Fruit fly (Drosophila melanogaster): Measurements from ENCODE around the gene CG8086.

DNA sequence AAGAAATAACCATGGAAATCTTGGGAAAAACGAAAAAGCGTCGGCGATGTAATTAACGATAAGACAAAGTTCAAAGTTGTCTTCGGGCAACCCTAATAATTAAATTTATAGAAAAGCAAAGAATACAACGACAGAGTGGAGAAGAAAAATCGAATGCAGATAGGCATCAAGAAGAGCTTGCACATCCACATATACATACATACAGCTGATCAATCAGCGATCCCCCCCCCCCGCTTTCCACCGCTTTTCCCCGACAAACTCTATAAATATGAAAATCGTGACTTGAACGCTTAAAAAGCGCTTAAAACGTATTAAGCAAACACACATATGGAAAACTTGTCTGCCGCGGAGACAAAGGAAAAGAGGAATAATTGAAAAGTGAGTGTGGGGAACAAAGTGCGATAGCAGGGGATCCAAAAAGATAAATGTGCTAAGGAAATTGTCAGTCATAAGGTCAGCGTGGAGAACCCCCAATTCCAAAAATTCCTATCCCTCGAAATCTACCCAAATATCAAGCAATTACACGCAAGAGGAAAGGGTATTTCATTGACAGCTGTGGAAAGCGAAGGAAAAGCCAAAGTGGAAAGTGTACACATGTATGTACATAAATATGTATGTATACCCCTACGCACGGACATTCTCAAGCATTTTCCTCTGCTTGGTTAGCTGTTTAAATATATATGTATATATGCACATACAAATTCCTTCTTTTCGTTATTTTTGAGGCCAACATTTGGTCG lies 32.2 kb upstream of the CG8086 start:
- TF ChIP-seq pan (optimal IDR thresholded peaks at IDR 0.05) (no peak), usp (GFP tag; optimal IDR thresholded peaks at IDR 0.05) (no peak), CG8478 (optimal IDR thresholded peaks at IDR 0.05) (no peak), psq (optimal IDR thresholded peaks at IDR 0.05) (no peak), Dll (optimal IDR thresholded peaks at IDR 0.05) (no peak), EcR (GFP tag; optimal IDR thresholded peaks at IDR 0.05) (no peak)

Measured in whole organism.